Fruit fly (Drosophila melanogaster): ENCODE measurements around the gene Mnt.

The Mnt gene

DNA sequence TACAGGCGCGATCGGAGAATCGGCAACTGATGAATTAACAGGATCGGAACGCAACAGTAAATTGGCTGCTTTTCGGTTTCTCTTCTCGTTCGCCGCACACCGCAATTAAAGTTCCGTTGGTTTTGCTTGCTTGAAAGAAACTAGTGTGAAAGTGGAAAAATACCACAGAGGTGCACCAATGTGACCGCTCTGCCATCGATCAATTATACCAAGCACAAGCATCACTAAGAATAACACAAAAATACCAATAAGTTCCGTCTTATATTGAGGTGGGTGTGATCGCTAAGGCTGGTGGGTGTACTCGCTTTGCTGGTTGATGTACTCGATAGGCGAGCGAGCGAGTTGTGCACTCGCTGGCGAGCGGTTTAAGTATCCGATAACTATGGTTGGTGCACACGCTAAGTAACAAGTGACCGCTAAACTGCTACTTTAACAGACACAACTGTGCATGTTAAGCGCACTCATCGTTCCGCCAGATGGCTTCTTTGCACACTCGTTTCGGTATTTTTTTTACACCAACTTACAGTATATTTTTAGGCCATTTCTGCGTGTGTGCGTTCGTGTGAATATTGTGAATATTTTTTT, 48.0 kb downstream of the Mnt start, which contains the start of the genes Rala and Tlk:
Gene Rala, minus strand, starts transcription at position 156 of the 585 bp plus-strand sequence.
Gene Tlk, plus strand, starts transcription at position 528 of the 585 bp plus-strand sequence.
- TF ChIP-seq sv (GFP tag; optimal IDR thresholded peaks at IDR 0.05) = no peak
- peak; percentile 79 for TF ChIP-seq Myc (optimal IDR thresholded peaks at IDR 0.05)
- TF ChIP-seq CG9705 (GFP tag; optimal IDR thresholded peaks at IDR 0.05) = no peak
- TF ChIP-seq N (GFP tag; optimal IDR thresholded peaks at IDR 0.05) = no peak
- no peak for TF ChIP-seq HLH106 (tag; optimal IDR thresholded peaks at IDR 0.05)
- TF ChIP-seq Vsx2 (GFP tag; optimal IDR thresholded peaks at IDR 0.05; ENCODE audit: partially characterized antibody) = peak; percentile 44
- no peak for TF ChIP-seq br (GFP tag; optimal IDR thresholded peaks at IDR 0.05)
- no peak for TF ChIP-seq ey (GFP tag; optimal IDR thresholded peaks at IDR 0.05)
- no peak for TF ChIP-seq CrebA (GFP tag; optimal IDR thresholded peaks at IDR 0.05; ENCODE audit: borderline replicate concordance)
- no peak for TF ChIP-seq OdsH (GFP tag; optimal IDR thresholded peaks at IDR 0.05)
- peak; percentile 2 for TF ChIP-seq h (GFP tag; optimal IDR thresholded peaks at IDR 0.05)
- no peak for TF ChIP-seq Rel (GFP tag; optimal IDR thresholded peaks at IDR 0.05)
- TF ChIP-seq Rel (tag; optimal IDR thresholded peaks at IDR 0.05) = peak; percentile 74
- TF ChIP-seq foxo (GFP tag; optimal IDR thresholded peaks at IDR 0.05) = peak in 1 of 2 experiments; percentile 37
- no peak for TF ChIP-seq dmrt93B (GFP tag; optimal IDR thresholded peaks at IDR 0.05)
- peak; percentile 48 for TF ChIP-seq Hnf4 (GFP tag; optimal IDR thresholded peaks at IDR 0.05)
- TF ChIP-seq Sp1 (GFP tag; optimal IDR thresholded peaks at IDR 0.05) = no peak
- no peak for TF ChIP-seq Dfd (GFP tag; optimal IDR thresholded peaks at IDR 0.05)

dm6 chrX:3720176-3720981, 48.8 kb downstream of the Mnt start:
- TF ChIP-seq Dfd (GFP tag; optimal IDR thresholded peaks at IDR 0.05) (peak; percentile 75), usp (GFP tag; optimal IDR thresholded peaks at IDR 0.05) (no peak), Sp1 (GFP tag; optimal IDR thresholded peaks at IDR 0.05) (peak; percentile 58), foxo (GFP tag; optimal IDR thresholded peaks at IDR 0.05) (peak in 1 of 2 experiments; percentile 52), Rel (GFP tag; optimal IDR thresholded peaks at IDR 0.05) (no peak), Rel (tag; optimal IDR thresholded peaks at IDR 0.05) (no peak), psq (GFP tag; optimal IDR thresholded peaks at IDR 0.05) (peak; percentile 85), woc (GFP tag; optimal IDR thresholded peaks at IDR 0.05) (peak; percentile 42), h (GFP tag; optimal IDR thresholded peaks at IDR 0.05) (peak; percentile 21), Vsx2 (GFP tag; optimal IDR thresholded peaks at IDR 0.05; ENCODE audit: partially characterized antibody) (no peak), ey (GFP tag; optimal IDR thresholded peaks at IDR 0.05) (peak; percentile 7), br (GFP tag; optimal IDR thresholded peaks at IDR 0.05) (peak; percentile 17), OdsH (GFP tag; optimal IDR thresholded peaks at IDR 0.05) (peak; percentile 45), Hnf4 (GFP tag; optimal IDR thresholded peaks at IDR 0.05) (peak; percentile 49), fru (GFP tag; optimal IDR thresholded peaks at IDR 0.05) (peak; percentile 28), jim (GFP tag; optimal IDR thresholded peaks at IDR 0.05) (peak; percentile 96)

DNA sequence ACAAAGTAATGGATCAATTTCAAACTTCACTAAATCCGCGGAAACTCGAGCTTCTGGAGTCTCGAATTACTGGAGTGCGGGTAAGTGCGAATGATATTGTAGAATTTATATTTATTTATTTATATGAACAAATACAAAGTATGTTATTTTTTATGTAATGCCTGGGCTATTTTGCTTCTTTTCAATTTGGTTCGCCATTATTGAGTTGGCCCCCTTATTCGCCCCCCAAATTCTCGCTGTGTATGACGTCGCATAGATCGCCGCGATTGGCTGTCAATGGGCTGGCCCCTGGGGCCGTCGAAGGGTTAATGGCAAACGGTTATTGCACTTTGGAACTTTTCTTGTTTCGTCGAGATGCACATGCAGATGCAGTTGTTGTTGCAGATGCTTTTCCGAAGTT, 50.0 kb downstream of the Mnt start:
- TF ChIP-seq dl (GFP tag; optimal IDR thresholded peaks at IDR 0.05; ENCODE audit: insufficient read depth in 1 of 2, partially characterized antibody in 2 of 2) = no peak
- TF ChIP-seq Vsx2 (GFP tag; optimal IDR thresholded peaks at IDR 0.05; ENCODE audit: partially characterized antibody) = no peak
- no peak for TF ChIP-seq rgr (GFP tag; optimal IDR thresholded peaks at IDR 0.05)
- TF ChIP-seq pan (optimal IDR thresholded peaks at IDR 0.05) = no peak
- TF ChIP-seq Hr83 (GFP tag; optimal IDR thresholded peaks at IDR 0.05; ENCODE audit: poor library complexity, severe bottlenecking) = no peak
- no peak for TF ChIP-seq HLH106 (tag; optimal IDR thresholded peaks at IDR 0.05)
- no peak for TF ChIP-seq Rel (GFP tag; optimal IDR thresholded peaks at IDR 0.05)
- no peak for TF ChIP-seq Rel (tag; optimal IDR thresholded peaks at IDR 0.05)
- no peak for TF ChIP-seq psq (GFP tag; optimal IDR thresholded peaks at IDR 0.05)
- TF ChIP-seq dmrt93B (GFP tag; optimal IDR thresholded peaks at IDR 0.05) = no peak
- TF ChIP-seq GATAd (GFP tag; optimal IDR thresholded peaks at IDR 0.05) = no peak
- no peak for TF ChIP-seq sage (GFP tag; optimal IDR thresholded peaks at IDR 0.05)
- TF ChIP-seq N (GFP tag; optimal IDR thresholded peaks at IDR 0.05) = no peak
- TF ChIP-seq lola (GFP tag; optimal IDR thresholded peaks at IDR 0.05) = no peak
- no peak for TF ChIP-seq sv (GFP tag; optimal IDR thresholded peaks at IDR 0.05)
- TF ChIP-seq h (GFP tag; optimal IDR thresholded peaks at IDR 0.05) = no peak
- no peak for TF ChIP-seq Dif (GFP tag; optimal IDR thresholded peaks at IDR 0.05; ENCODE audit: partially characterized antibody)
